Fruit fly (Drosophila melanogaster) whole organism, embryonic: ENCODE measurements around the gene GILT3.
A peak's percentile ranks its signal among the peaks of the same experiment; 100 is the strongest.

ENCODE experiments used
- Atf-2 ChIP-seq: fragments of 200-800 bp; sonication (Bioruptor generic); optimal IDR thresholded peaks from 2 replicates; lab custom pipeline; 2016; ENCODE audit warnings: missing biosample characterization, missing genetic modification characterization
- Atf6 ChIP-seq: fragments of 200-800 bp; sonication (Bioruptor generic); IDR thresholded peaks from 2 replicates; pipeline ENCODE4 v1.3.6; 2022; ENCODE audit warnings: missing biosample characterization, missing genetic modification characterization
- CG10366 ChIP-seq: fragments of 200-800 bp; sonication (Bioruptor generic); IDR thresholded peaks from 2 replicates; pipeline ENCODE4 v1.3.6; 2022; ENCODE audit warnings: missing biosample characterization, missing genetic modification characterization
- CG11093 ChIP-seq: fragments of 200-800 bp; sonication (Bioruptor generic); IDR thresholded peaks from 3 replicates; pipeline ENCODE4 v1.3.6; 2022; ENCODE audit warnings: missing biosample characterization, missing genetic modification characterization
- CG11504 ChIP-seq: fragments of 200-800 bp; sonication (Bioruptor generic); optimal IDR thresholded peaks from 3 replicates; lab custom pipeline; 2019; ENCODE audit warnings: missing biosample characterization, mild to moderate bottlenecking, missing genetic modification characterization, moderate library complexity
- CG1602 ChIP-seq: fragments of 200-800 bp; sonication (Bioruptor generic); optimal IDR thresholded peaks from 3 replicates; lab custom pipeline; 2016; ENCODE audit warnings: missing biosample characterization, missing genetic modification characterization
- CG17912 ChIP-seq: fragments of 200-800 bp; sonication (Bioruptor generic); optimal IDR thresholded peaks from 2 replicates; lab custom pipeline; 2018; ENCODE audit warnings: missing biosample characterization, mild to moderate bottlenecking, missing genetic modification characterization
- CG18476 ChIP-seq: fragments of 200-800 bp; sonication (Bioruptor generic); optimal IDR thresholded peaks from 2 replicates; lab custom pipeline; 2016; ENCODE audit warnings: missing biosample characterization, mild to moderate bottlenecking, missing genetic modification characterization
- CG2129 ChIP-seq: fragments of 200-800 bp; sonication (Bioruptor generic); IDR thresholded peaks from 2 replicates; pipeline ENCODE4 v1.3.6; 2022; ENCODE audit warnings: missing biosample characterization, missing genetic modification characterization; ENCODE audit not compliant: partially characterized antibody
- CG3065 ChIP-seq: fragments of 200-800 bp; sonication (Bioruptor generic); optimal IDR thresholded peaks from 2 replicates; lab custom pipeline; 2016; ENCODE audit warnings: missing biosample characterization, missing genetic modification characterization
- CG31441 ChIP-seq: fragments of 200-800 bp; sonication (Bioruptor generic); IDR thresholded peaks from 2 replicates; pipeline ENCODE4 v1.3.6; 2022; ENCODE audit warnings: missing biosample characterization, missing genetic modification characterization
- CG3726 ChIP-seq: fragments of 200-800 bp; sonication (Bioruptor generic); IDR thresholded peaks from 3 replicates; pipeline ENCODE4, ENCODE4 v1.3.6; 2022; ENCODE audit warnings: missing biosample characterization, missing genetic modification characterization
- CG3995 ChIP-seq: fragments of 200-800 bp; sonication (Bioruptor generic); optimal IDR thresholded peaks from 3 replicates; lab custom pipeline; 2016; ENCODE audit warnings: missing biosample characterization, missing genetic modification characterization
- CG6654 ChIP-seq: fragments of 200-800 bp; sonication (Bioruptor generic); optimal IDR thresholded peaks from 2 replicates; lab custom pipeline; 2017; ENCODE audit warnings: missing biosample characterization, mild to moderate bottlenecking, missing genetic modification characterization
- CG6683 ChIP-seq: fragments of 200-800 bp; sonication (Bioruptor generic); optimal IDR thresholded peaks from 2 replicates; lab custom pipeline; 2017; ENCODE audit warnings: missing biosample characterization, mild to moderate bottlenecking, missing genetic modification characterization, missing genetic modification reagents
- CG8290 ChIP-seq, 3 experiments: fragments of 200-800 bp; sonication (Bioruptor generic); optimal IDR thresholded peaks; 2 replicates each; lab custom pipeline; 2016 to 2019; ENCODE audit warnings: missing biosample characterization in 3 of 3, missing genetic modification characterization in 3 of 3, mild to moderate bottlenecking in 2 of 3, moderate library complexity in 1 of 3
- CG8359 ChIP-seq: fragments of 200-800 bp; sonication (Bioruptor generic); optimal IDR thresholded peaks from 2 replicates; lab custom pipeline; 2017; ENCODE audit warnings: missing biosample characterization, mild to moderate bottlenecking, missing genetic modification characterization, borderline replicate concordance
- CG9797 ChIP-seq: fragments of 200-800 bp; sonication (Bioruptor generic); optimal IDR thresholded peaks from 3 replicates; lab custom pipeline; 2018; ENCODE audit warnings: missing biosample characterization, mild to moderate bottlenecking, missing genetic modification characterization
- CG9876 ChIP-seq: fragments of 200-800 bp; sonication (Bioruptor generic); optimal IDR thresholded peaks from 2 replicates; lab custom pipeline; 2016; ENCODE audit warnings: missing biosample characterization, missing genetic modification characterization
- Camta ChIP-seq: fragments of 200-800 bp; sonication (Bioruptor generic); optimal IDR thresholded peaks from 2 replicates; lab custom pipeline; 2016; ENCODE audit warnings: missing biosample characterization, missing genetic modification characterization
- CrebB ChIP-seq: fragments of 200-800 bp; sonication (Bioruptor generic); optimal IDR thresholded peaks from 3 replicates; lab custom pipeline; 2018; ENCODE audit warnings: missing biosample characterization, mild to moderate bottlenecking, missing genetic modification characterization
- D19A ChIP-seq: fragments of 200-800 bp; optimal IDR thresholded peaks from 3 replicates; lab custom pipeline; 2019; ENCODE audit warnings: missing biosample characterization, mild to moderate bottlenecking, missing genetic modification characterization, moderate library complexity
- Dbx ChIP-seq: fragments of 200-800 bp; sonication (Bioruptor generic); IDR thresholded peaks from 3 replicates; pipeline ENCODE4 v1.3.6; 2022; ENCODE audit warnings: missing biosample characterization, missing genetic modification characterization
- Fer1 ChIP-seq: fragments of 200-800 bp; sonication (Bioruptor generic); optimal IDR thresholded peaks from 2 replicates; lab custom pipeline; 2017; ENCODE audit warnings: missing biosample characterization, mild to moderate bottlenecking, missing genetic modification characterization
- MTF-1 ChIP-seq: fragments of 200-800 bp; sonication (Bioruptor generic); optimal IDR thresholded peaks from 2 replicates; lab custom pipeline; 2018; ENCODE audit warnings: missing biosample characterization, mild to moderate bottlenecking, missing genetic modification characterization, borderline replicate concordance
- Mes4 ChIP-seq: fragments of 200-800 bp; sonication (Bioruptor generic); optimal IDR thresholded peaks from 2 replicates; lab custom pipeline; 2016; ENCODE audit warnings: missing biosample characterization, missing genetic modification characterization
- Neu2 ChIP-seq: fragments of 200-800 bp; sonication (Bioruptor generic); optimal IDR thresholded peaks from 3 replicates; lab custom pipeline; 2016; ENCODE audit warnings: missing biosample characterization, missing genetic modification characterization, borderline replicate concordance
- Rx ChIP-seq: fragments of 200-800 bp; sonication (Bioruptor generic); IDR thresholded peaks from 2 replicates; pipeline ENCODE4 v1.3.6; 2022; ENCODE audit warnings: missing biosample characterization, missing genetic modification characterization
- Spps ChIP-seq: fragments of 200-800 bp; sonication (Bioruptor generic); optimal IDR thresholded peaks from 2 replicates; lab custom pipeline; 2018; ENCODE audit warnings: missing biosample characterization, mild to moderate bottlenecking, missing genetic modification characterization
- Sry-δ ChIP-seq: fragments of 200-800 bp; sonication (Bioruptor generic); optimal IDR thresholded peaks from 2 replicates; lab custom pipeline; 2016; ENCODE audit warnings: missing biosample characterization, missing genetic modification characterization
- Stat92E ChIP-seq, 3 experiments: fragments of >200 bp in 2 of 3; fragments of 200-800 bp in 1 of 3; sonication (Bioruptor generic) in 1 of 3; optimal IDR thresholded peaks; 2 replicates each; lab custom pipeline; 2017 to 2019; ENCODE audit warnings: missing biosample characterization in 3 of 3, missing genetic modification characterization in 3 of 3, mild to moderate bottlenecking in 1 of 3, moderate library complexity in 1 of 3
- crc ChIP-seq: fragments of 200-800 bp; sonication (Bioruptor generic); optimal IDR thresholded peaks from 2 replicates; lab custom pipeline; 2016; ENCODE audit warnings: missing biosample characterization, missing genetic modification characterization
- dmrt99B ChIP-seq: fragments of 200-800 bp; sonication (Bioruptor generic); optimal IDR thresholded peaks from 2 replicates; lab custom pipeline; 2018; ENCODE audit warnings: missing biosample characterization, mild to moderate bottlenecking, missing genetic modification characterization, moderate library complexity
- eyg ChIP-seq: fragments of 200-800 bp; sonication (Bioruptor generic); optimal IDR thresholded peaks from 3 replicates; lab custom pipeline; 2016; ENCODE audit warnings: missing biosample characterization, missing genetic modification characterization
- fd64A ChIP-seq: fragments of 200-800 bp; sonication (Bioruptor generic); optimal IDR thresholded peaks from 3 replicates; lab custom pipeline; 2018; ENCODE audit warnings: missing biosample characterization, mild to moderate bottlenecking, missing genetic modification characterization
- gem ChIP-seq: fragments of 200-800 bp; sonication (Bioruptor generic); optimal IDR thresholded peaks from 2 replicates; lab custom pipeline; 2019; ENCODE audit warnings: missing biosample characterization, mild to moderate bottlenecking, missing genetic modification characterization, moderate library complexity
- hbn ChIP-seq: fragments of 200-800 bp; sonication (Bioruptor generic); IDR thresholded peaks from 2 replicates; pipeline ENCODE4 v1.3.6; 2022; ENCODE audit warnings: missing biosample characterization, missing genetic modification characterization; ENCODE audit not compliant: partially characterized antibody
- hkb ChIP-seq, 2 experiments: fragments of 200-800 bp in 1 of 2; fragments of >200 bp in 1 of 2; sonication (Bioruptor generic) in 1 of 2; IDR thresholded peaks in 1 of 2; optimal IDR thresholded peaks in 1 of 2; 2 replicates each; pipeline versions ENCODE4 v1.3.6 to Lab custom; 2017 to 2022; ENCODE audit warnings: missing biosample characterization in 1 of 2, missing genetic modification characterization in 1 of 2
- insv ChIP-seq, 2 experiments: fragments of 200-800 bp; sonication (Bioruptor generic); optimal IDR thresholded peaks; 3 replicates each; lab custom pipeline; 2016 to 2018; ENCODE audit warnings: missing biosample characterization in 2 of 2, missing genetic modification characterization in 2 of 2
- maf-S ChIP-seq: fragments of 200-800 bp; sonication (Bioruptor generic); optimal IDR thresholded peaks from 2 replicates; lab custom pipeline; 2016; ENCODE audit warnings: missing biosample characterization, missing genetic modification characterization
- mirr ChIP-seq: fragments of 200-800 bp; sonication (Bioruptor generic); optimal IDR thresholded peaks from 3 replicates; lab custom pipeline; 2018; ENCODE audit warnings: missing biosample characterization, mild to moderate bottlenecking, missing genetic modification characterization
- pb ChIP-seq: fragments of 200-800 bp; sonication (Bioruptor generic); optimal IDR thresholded peaks from 3 replicates; lab custom pipeline; 2016; ENCODE audit warnings: missing biosample characterization, missing genetic modification characterization
- pho ChIP-seq: fragments of 200-800 bp; sonication (Bioruptor generic); optimal IDR thresholded peaks from 2 replicates; lab custom pipeline; 2016; ENCODE audit warnings: missing biosample characterization, missing genetic modification characterization
- ro ChIP-seq: fragments of 200-800 bp; sonication (Bioruptor generic); IDR thresholded peaks from 2 replicates; pipeline ENCODE4 v1.3.6; 2022; ENCODE audit warnings: missing biosample characterization, missing genetic modification characterization
- sisA ChIP-seq: fragments of 200-800 bp; sonication (Bioruptor generic); IDR thresholded peaks from 2 replicates; pipeline ENCODE4 v1.3.6; 2022; ENCODE audit warnings: missing biosample characterization, missing genetic modification characterization
- stc ChIP-seq: fragments of 200-800 bp; sonication (Bioruptor generic); IDR thresholded peaks from 2 replicates; pipeline ENCODE4 v1.3.6; 2022; ENCODE audit warnings: missing biosample characterization, missing genetic modification characterization
- unpg ChIP-seq: fragments of 200-800 bp; sonication (Bioruptor generic); optimal IDR thresholded peaks from 3 replicates; lab custom pipeline; 2018; ENCODE audit warnings: missing biosample characterization, mild to moderate bottlenecking, missing genetic modification characterization, moderate library complexity

The GILT3 gene

DNA sequence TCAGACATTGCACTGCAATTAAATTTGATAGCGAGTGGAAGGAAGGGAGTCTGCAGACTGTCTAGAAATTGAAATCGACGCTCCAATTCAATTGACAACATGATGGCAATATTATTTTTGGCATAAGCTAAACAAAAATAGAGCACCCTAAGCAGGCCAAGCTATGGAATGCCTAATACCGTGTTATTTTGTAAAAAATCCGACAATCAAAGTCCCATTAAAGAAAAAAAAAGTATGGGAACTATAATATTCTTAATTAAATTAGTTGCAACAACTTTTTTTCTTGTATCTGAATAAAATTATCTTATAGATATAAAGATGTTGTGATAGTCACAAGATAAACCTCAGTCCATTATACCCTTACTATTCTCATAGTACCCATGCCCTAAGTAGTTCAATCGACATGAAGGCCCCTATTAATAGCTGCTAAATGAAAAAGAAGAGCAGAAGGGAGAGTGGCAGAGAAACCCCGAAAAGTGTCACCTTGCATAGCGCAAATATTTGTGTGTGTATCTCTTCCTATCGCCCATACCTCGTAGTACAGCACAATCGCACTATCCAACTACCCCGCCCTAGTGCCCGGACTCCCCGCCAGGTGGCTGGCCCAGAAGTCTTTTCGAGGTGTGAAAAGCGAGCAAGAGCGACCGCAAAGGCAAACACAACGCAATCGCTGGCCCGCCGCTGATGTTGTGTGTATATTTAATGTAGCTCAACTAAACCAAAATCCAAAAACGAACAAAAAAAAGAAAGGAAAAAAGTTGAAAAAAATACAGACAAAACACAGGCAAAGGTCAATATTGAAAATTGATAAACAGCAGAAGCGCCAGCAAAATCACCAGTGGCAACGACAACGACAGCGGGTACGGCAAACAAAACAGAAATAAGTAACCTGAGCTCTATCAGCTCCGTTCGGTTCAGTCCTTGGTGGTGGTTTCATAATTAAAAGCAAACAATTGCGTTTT, 19.5 kb upstream of the GILT3 start (continued):
- TF ChIP-seq Dbx (GFP tag; lab: Robert Waterston, UW) (no peak), dmrt99B (tag; lab: Kevin White, UChicago) (peak; percentile 50), CG3995 (GFP tag; lab: Kevin White, UChicago) (no peak), ro (GFP tag; lab: Robert Waterston, UW) (no peak), sisA (no peak), hbn (no peak), eyg (GFP tag; lab: Kevin White, UChicago) (no peak), D19A (tag; lab: Kevin White, UChicago) (peak; percentile 12), unpg (GFP tag; lab: Kevin White, UChicago) (peak; percentile 60), CG6654 (GFP tag; lab: Kevin White, UChicago) (no peak), Fer1 (GFP tag; lab: Kevin White, UChicago) (peak; percentile 70), mirr (GFP tag; lab: Kevin White, UChicago) (peak; percentile 76), pb (GFP tag; lab: Kevin White, UChicago) (peak; percentile 46), Neu2 (GFP tag; lab: Kevin White, UChicago) (no peak), CG9876 (peak; percentile 62), Camta (peak; percentile 75), CG9797 (peak; percentile 25), CG6683 (GFP tag; lab: Kevin White, UChicago) (peak; percentile 45), MTF-1 (GFP tag; lab: Kevin White, UChicago) (peak; percentile 84), Sry-δ (peak; percentile 33), CG10366 (GFP tag; lab: Robert Waterston, UW) (no peak; the same call in 1 of the 2 replicates), Atf-2 (GFP tag; lab: Kevin White, UChicago) (peak; percentile 44), CG8359 (GFP tag; lab: Kevin White, UChicago) (peak; percentile 80), CG11093 (GFP tag; lab: Robert Waterston, UW) (no peak), insv (GFP tag; optimal IDR thresholded peaks at IDR 0.05; lab: Kevin White, UChicago) (peak in 1 of 2 experiments; percentile 51), Spps (tag; lab: Kevin White, UChicago) (peak; percentile 37), hkb (optimal IDR thresholded peaks at IDR 0.05; lab: Kevin White, UChicago) (no peak), hkb (GFP tag; IDR thresholded peaks at IDR 0.05; lab: Robert Waterston, UW) (0 out of 2 replicates have a peak, but pooled peaks have one; percentile 18), CG11504 (tag; lab: Kevin White, UChicago) (peak; percentile 25), Atf6 (peak; percentile 47; the same call in 1 of the 2 replicates), CG8290 (GFP tag; optimal IDR thresholded peaks at IDR 0.05; lab: Kevin White, UChicago) (peak; percentile 75), CG8290 (tag; optimal IDR thresholded peaks at IDR 0.05; lab: Kevin White, UChicago) (peak; percentile 49 to 92), CG18476 (GFP tag; lab: Kevin White, UChicago) (no peak), CG31441 (GFP tag; lab: Robert Waterston, UW) (peak; percentile 41), stc (GFP tag; lab: Robert Waterston, UW) (peak; percentile 29), gem (peak; percentile 69), Rx (GFP tag; lab: Robert Waterston, UW) (no peak), CG17912 (GFP tag; lab: Kevin White, UChicago) (peak; percentile 43), fd64A (peak; percentile 72), CrebB (tag; lab: Kevin White, UChicago) (peak; percentile 75), Mes4 (peak; percentile 83), CG2129 (no peak), pho (GFP tag; lab: Kevin White, UChicago) (no peak), maf-S (GFP tag; lab: Kevin White, UChicago) (peak; percentile 55), Stat92E (GFP tag; optimal IDR thresholded peaks at IDR 0.05; lab: Kevin White, UChicago) (no peak), CG3726 (GFP tag; lab: Robert Waterston, UW) (no peak), crc (GFP tag; lab: Kevin White, UChicago) (peak; percentile 39), CG1602 (GFP tag; lab: Kevin White, UChicago) (peak; percentile 27), CG3065 (GFP tag; lab: Kevin White, UChicago) (peak; percentile 25)
